Worm (Caenorhabditis elegans): ENCODE results near the gene Y66C5A.1.

DNA sequence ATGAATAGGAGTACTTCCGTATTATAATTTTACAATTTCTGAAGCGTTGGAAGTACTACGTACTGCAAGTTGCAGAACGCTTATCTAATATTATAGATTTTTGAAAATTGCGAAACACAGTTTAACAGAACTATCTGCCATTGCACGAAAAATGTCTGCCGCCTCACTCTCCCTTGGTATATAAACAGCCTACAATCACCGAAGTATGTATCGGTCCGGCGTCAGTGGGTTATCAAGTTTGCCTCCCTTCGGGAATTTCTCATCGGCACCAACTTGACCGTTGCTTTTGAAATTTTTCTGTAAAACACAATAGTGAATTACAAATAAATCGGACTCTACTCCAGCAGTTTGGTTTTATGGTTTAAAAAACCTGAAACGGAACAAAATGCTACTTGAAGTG lies 22.0 kb upstream of the Y66C5A.1 start:
- TF ChIP-seq W03F9.2 (tag; optimal IDR thresholded peaks at IDR 0.05) (no peak), him-1 (tag; optimal IDR thresholded peaks at IDR 0.05) (no peak), dao-5 (tag; optimal IDR thresholded peaks at IDR 0.05) (no peak)
